Worm (Caenorhabditis elegans): ENCODE data around the gene mec-3.

Gene mec-3

DNA sequence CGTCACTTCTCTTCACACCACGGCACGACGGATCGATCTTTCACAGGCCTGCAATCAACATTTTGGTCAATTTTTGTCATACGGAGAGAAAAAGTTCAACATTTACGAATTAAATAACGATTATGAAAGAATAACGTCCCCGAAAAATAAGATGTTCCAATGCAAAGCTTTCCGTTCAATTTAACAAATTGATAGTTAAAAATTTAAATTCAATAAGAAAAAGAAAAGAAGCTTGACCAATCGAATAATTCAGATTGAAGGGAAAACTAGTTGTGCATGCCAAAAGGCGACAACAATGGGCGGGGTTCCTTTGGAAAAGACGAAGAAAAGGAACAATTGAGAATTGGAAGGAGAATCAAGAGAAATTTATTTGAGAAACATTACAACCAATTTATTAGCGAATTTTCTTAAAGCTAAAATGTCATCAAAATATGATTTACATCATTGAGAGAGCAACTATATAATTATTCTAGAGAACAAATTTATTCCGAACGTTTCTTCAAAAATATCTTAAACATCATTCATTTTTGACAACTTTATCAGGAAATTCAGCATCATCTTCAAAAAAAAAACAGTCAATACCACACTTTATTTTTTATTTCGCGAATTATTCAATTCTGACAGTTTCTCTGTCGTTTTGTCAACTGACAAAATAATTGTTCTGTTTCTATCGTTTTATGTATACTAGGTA is 40.0 kb upstream of the mec-3 start, which contains the start of gene tax-6:
Gene tax-6 (minus strand): TSS at position 51 of the 691 bp plus-strand sequence.
- TF ChIP-seq eor-1 (tag; optimal IDR thresholded peaks at IDR 0.05): no peak
- no peak for TF ChIP-seq ama-1 (optimal IDR thresholded peaks at IDR 0.05)
- no peak for TF ChIP-seq nhr-67 (tag; optimal IDR thresholded peaks at IDR 0.05)
- no peak for TF ChIP-seq daf-12 (tag; optimal IDR thresholded peaks at IDR 0.05)

DNA sequence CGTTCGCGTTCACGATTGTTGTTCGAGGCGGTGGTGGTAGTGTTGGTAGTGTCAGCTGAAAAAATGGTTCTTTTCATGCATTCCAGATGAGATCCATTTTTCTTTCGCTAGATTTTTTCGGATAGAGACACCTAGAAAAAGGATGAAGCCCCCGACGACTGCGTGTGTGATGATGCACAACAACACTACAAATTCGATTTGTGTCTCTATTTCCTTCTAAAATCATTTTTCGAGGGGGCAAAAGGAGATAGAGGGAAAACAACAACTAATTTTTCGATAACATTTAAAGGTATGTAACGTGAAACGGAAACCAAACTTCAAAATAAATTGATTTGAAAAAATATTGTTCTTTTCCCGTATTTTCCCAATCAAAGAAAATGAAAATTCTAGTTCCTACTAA is 38.8 kb upstream of the mec-3 start:
- no peak for TF ChIP-seq daf-12 (tag; optimal IDR thresholded peaks at IDR 0.05)
- no peak for TF ChIP-seq nhr-43 (tag; optimal IDR thresholded peaks at IDR 0.05; ENCODE audit: poor library complexity, severe bottlenecking)
- TF ChIP-seq nfya-1 (tag; optimal IDR thresholded peaks at IDR 0.05; ENCODE audit: insufficient read depth): no peak
- TF ChIP-seq fos-1 (tag; optimal IDR thresholded peaks at IDR 0.05): no peak
- TF ChIP-seq elt-2 (tag; optimal IDR thresholded peaks at IDR 0.05): no peak
- no peak for TF ChIP-seq snpc-4 (tag; optimal IDR thresholded peaks at IDR 0.05)
- no peak for TF ChIP-seq pqm-1 (tag; optimal IDR thresholded peaks at IDR 0.05)
- TF ChIP-seq nhr-11 (tag; optimal IDR thresholded peaks at IDR 0.05): no peak
- TF ChIP-seq elt-3 (tag; optimal IDR thresholded peaks at IDR 0.05): no peak
- TF ChIP-seq egl-27 (tag; optimal IDR thresholded peaks at IDR 0.05): no peak
- no peak for TF ChIP-seq pha-4 (tag; optimal IDR thresholded peaks at IDR 0.05)
- TF ChIP-seq skn-1 (tag; optimal IDR thresholded peaks at IDR 0.05): no peak
- TF ChIP-seq fkh-2 (tag; optimal IDR thresholded peaks at IDR 0.05): no peak
- TF ChIP-seq ceh-16 (tag; optimal IDR thresholded peaks at IDR 0.05): no peak
- no peak for TF ChIP-seq aly-2 (tag; optimal IDR thresholded peaks at IDR 0.05)
- no peak for TF ChIP-seq nhr-23 (tag; optimal IDR thresholded peaks at IDR 0.05)
- no peak for TF ChIP-seq nhr-28 (tag; optimal IDR thresholded peaks at IDR 0.05)
- no peak for TF ChIP-seq mdl-1 (tag; optimal IDR thresholded peaks at IDR 0.05)

DNA sequence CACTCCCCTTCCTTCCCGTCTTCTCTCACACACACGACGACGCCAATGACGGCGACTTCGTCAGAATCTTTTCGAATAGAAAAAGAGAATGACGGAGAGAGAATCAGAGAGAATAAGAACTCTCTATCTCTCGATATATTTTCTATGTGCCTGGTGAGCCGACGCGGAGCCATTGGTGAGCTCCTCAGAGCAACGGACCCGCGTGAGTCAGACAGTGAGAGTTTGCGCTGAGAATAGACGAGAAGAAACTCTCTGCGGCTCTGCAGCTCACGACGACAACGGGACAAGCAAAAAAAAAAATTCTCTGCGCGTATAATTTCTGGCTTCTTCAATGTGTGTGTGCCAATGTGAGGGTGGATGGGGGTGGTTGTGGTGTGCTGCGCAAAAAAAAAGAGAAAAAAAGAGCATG is 38.3 kb upstream of the mec-3 start:
- TF ChIP-seq elt-1 (tag; optimal IDR thresholded peaks at IDR 0.05) (no peak), fos-1 (tag; optimal IDR thresholded peaks at IDR 0.05) (peak; percentile 21), hmg-11 (tag; optimal IDR thresholded peaks at IDR 0.05) (peak; percentile 67), nhr-23 (tag; optimal IDR thresholded peaks at IDR 0.05) (no peak), elt-2 (tag; optimal IDR thresholded peaks at IDR 0.05) (no peak), fkh-2 (tag; optimal IDR thresholded peaks at IDR 0.05) (no peak), nhr-237 (tag; optimal IDR thresholded peaks at IDR 0.05) (no peak), jun-1 (tag; optimal IDR thresholded peaks at IDR 0.05) (no peak), nhr-28 (tag; optimal IDR thresholded peaks at IDR 0.05) (no peak), mdl-1 (tag; optimal IDR thresholded peaks at IDR 0.05) (no peak), nhr-67 (tag; optimal IDR thresholded peaks at IDR 0.05) (no peak), nhr-12 (tag; optimal IDR thresholded peaks at IDR 0.05) (no peak), skn-1 (tag; optimal IDR thresholded peaks at IDR 0.05) (peak; percentile 27), fkh-10 (GFP tag; optimal IDR thresholded peaks at IDR 0.05) (peak; percentile 58), snpc-4 (tag; optimal IDR thresholded peaks at IDR 0.05) (peak; percentile 2), aly-2 (tag; optimal IDR thresholded peaks at IDR 0.05) (no peak), unc-39 (tag; optimal IDR thresholded peaks at IDR 0.05) (no peak), nhr-11 (tag; optimal IDR thresholded peaks at IDR 0.05) (peak; percentile 71), mml-1 (tag; optimal IDR thresholded peaks at IDR 0.05) (no peak), daf-12 (tag; optimal IDR thresholded peaks at IDR 0.05) (no peak), zag-1 (tag; optimal IDR thresholded peaks at IDR 0.05) (peak; percentile 62), nhr-77 (tag; optimal IDR thresholded peaks at IDR 0.05) (no peak), tbx-2 (tag; optimal IDR thresholded peaks at IDR 0.05) (peak; percentile 55), nhr-25 (tag; optimal IDR thresholded peaks at IDR 0.05) (no peak), sea-2 (GFP tag; optimal IDR thresholded peaks at IDR 0.05) (no peak), ztf-11 (tag; optimal IDR thresholded peaks at IDR 0.05) (no peak), lin-39 (tag; optimal IDR thresholded peaks at IDR 0.05) (peak; percentile 88), egl-5 (tag; optimal IDR thresholded peaks at IDR 0.05) (peak; percentile 21), ceh-82 (tag; optimal IDR thresholded peaks at IDR 0.05) (no peak), ceh-28 (tag; optimal IDR thresholded peaks at IDR 0.05) (no peak), nhr-76 (tag; optimal IDR thresholded peaks at IDR 0.05) (no peak), egl-27 (tag; optimal IDR thresholded peaks at IDR 0.05) (no peak), nfya-1 (tag; optimal IDR thresholded peaks at IDR 0.05; ENCODE audit: insufficient read depth) (peak; percentile 86), pqm-1 (tag; optimal IDR thresholded peaks at IDR 0.05) (no peak), lin-15B (tag; optimal IDR thresholded peaks at IDR 0.05) (peak; percentile 55), ZK546.5 (tag; optimal IDR thresholded peaks at IDR 0.05) (no peak)
